Worm (Caenorhabditis elegans) whole organism, L3 larva: ENCODE results near the gene dpy-19.

Source experiments
- ZK546.5 ChIP-seq: sonication (generic microtip); optimal IDR thresholded peaks from 2 replicates; lab custom pipeline; 2017; ENCODE audit warnings: missing biosample characterization, missing genetic modification characterization
- fkh-10 ChIP-seq: sonication (generic microtip); optimal IDR thresholded peaks from 2 replicates; lab custom pipeline; 2017; ENCODE audit warnings: missing biosample characterization, missing genetic modification reagents, missing genetic modification characterization
- nhr-77 ChIP-seq: fragments of 150-350 bp; optimal IDR thresholded peaks from 2 replicates; lab custom pipeline; 2014; ENCODE audit warnings: missing biosample characterization, missing genetic modification characterization
- pha-4 ChIP-seq: fragments of 150-350 bp; optimal IDR thresholded peaks from 2 replicates; lab custom pipeline; 2014; ENCODE audit warnings: missing biosample characterization, missing genetic modification reagents, missing genetic modification characterization
- snpc-4 ChIP-seq: fragments of 150-350 bp; optimal IDR thresholded peaks from 2 replicates; lab custom pipeline; 2014; ENCODE audit warnings: missing biosample characterization, missing genetic modification characterization
- unc-39 ChIP-seq: sonication (generic microtip); optimal IDR thresholded peaks from 4 replicates; lab custom pipeline; 2017; ENCODE audit warnings: missing biosample characterization, missing genetic modification characterization
- unc-62 ChIP-seq: fragments of 150-350 bp; sonication (generic microtip); optimal IDR thresholded peaks from 4 replicates; lab custom pipeline; 2014; ENCODE audit warnings: missing biosample characterization, missing genetic modification reagents, missing genetic modification characterization

ce11 chrIII:8618412-8618960 is 48.8 kb downstream of the dpy-19 start, which contains the start of gene C13G5.2:
- no peak for TF ChIP-seq pha-4 (tag; lab: Kevin White, UChicago)
- TF ChIP-seq unc-62, result no peak
- TF ChIP-seq unc-39 (tag; lab: Kevin White, UChicago), result no peak
- no peak for TF ChIP-seq snpc-4 (tag; lab: Kevin White, UChicago)
- no peak for TF ChIP-seq ZK546.5
- TF ChIP-seq nhr-77 (tag; lab: Kevin White, UChicago), result no peak
- TF ChIP-seq fkh-10 (GFP tag; lab: Kevin White, UChicago), result no peak
